Worm (Caenorhabditis elegans) whole organism, dauer: ENCODE results near the gene R12B2.2.

Source experiments
- unc-62 ChIP-seq: sonication (generic microtip); optimal IDR thresholded peaks from 2 replicates; lab custom pipeline; 2017; ENCODE audit warnings: missing biosample characterization, missing genetic modification reagents, missing genetic modification characterization

The R12B2.2 gene

ce11 chrIII:5812672-5813071 is 5.9 kb downstream of the R12B2.2 start:
- TF ChIP-seq unc-62: no peak

ce11 chrIII:5813501-5813900 is 6.7 kb downstream of the R12B2.2 start:
- TF ChIP-seq unc-62: no peak

- TF ChIP-seq unc-62: no peak
Observed at ce11 chrIII:5814098-5814497, 7.3 kb downstream of the R12B2.2 start.

- TF ChIP-seq unc-62: no peak
Observed at ce11 chrIII:5814799-5815198, 8.0 kb downstream of the R12B2.2 start, which contains the start of gene R12B2.7. Gene R12B2.7, plus strand, starts transcription at chrIII:5815045.

ce11 chrIII:5815932-5816331 is 9.1 kb downstream of the R12B2.2 start, which contains the start of gene sma-4:
Gene sma-4, plus strand, starts transcription at chrIII:5816232.
- TF ChIP-seq unc-62: no peak

- no peak for TF ChIP-seq unc-62
Observed at ce11 chrIII:5822816-5823215, 16.0 kb downstream of the R12B2.2 start.

ce11 chrIII:5823617-5824016 is 16.8 kb downstream of the R12B2.2 start, which contains the start of gene R12B2.8:
Gene R12B2.8, plus strand, starts transcription at chrIII:5823917.
- TF ChIP-seq unc-62: no peak

- TF ChIP-seq unc-62: no peak
Observed at ce11 chrIII:5824450-5824972, 17.7 kb downstream of the R12B2.2 start.

ce11 chrIII:5826895-5827437 is 20.1 kb downstream of the R12B2.2 start:
- no peak for TF ChIP-seq unc-62

ce11 chrIII:5828065-5828464 is 21.2 kb downstream of the R12B2.2 start:
- no peak for TF ChIP-seq unc-62

- no peak for TF ChIP-seq unc-62
Observed at ce11 chrIII:5832442-5832841, 25.6 kb downstream of the R12B2.2 start.

- no peak for TF ChIP-seq unc-62
Observed at ce11 chrIII:5833376-5833775, 26.6 kb downstream of the R12B2.2 start, which contains the start of the genes R12B2.13 and mdt-15. Gene R12B2.13, minus strand, starts transcription at chrIII:5833476. Gene mdt-15, minus strand, starts transcription at chrIII:5833751.

ce11 chrIII:5834053-5834452 is 27.2 kb downstream of the R12B2.2 start, which contains the start of gene R12B2.6:
Gene R12B2.6, minus strand, starts transcription at chrIII:5834153.
- no peak for TF ChIP-seq unc-62

ce11 chrIII:5834663-5835062 is 27.8 kb downstream of the R12B2.2 start:
- TF ChIP-seq unc-62: no peak

- TF ChIP-seq unc-62: no peak
Observed at ce11 chrIII:5835163-5835871, 28.5 kb downstream of the R12B2.2 start.

ce11 chrIII:5836261-5836660 is 29.4 kb downstream of the R12B2.2 start:
- no peak for TF ChIP-seq unc-62

ce11 chrIII:5836816-5837215 is 30.0 kb downstream of the R12B2.2 start, which contains the start of gene W04D12.1:
Gene W04D12.1, plus strand, starts transcription at chrIII:5836926.
- no peak for TF ChIP-seq unc-62
